Worm (Caenorhabditis elegans) whole organism, L4 larva: ENCODE data around the gene cyp-33C2.

ENCODE experiments used
- D1046.2 ChIP-seq: fragments of 200-800 bp; sonication (Bioruptor generic); IDR thresholded peaks from 2 replicates; pipeline ENCODE4 v1.3.6; 2022; ENCODE audit warnings: missing genetic modification characterization, missing compliant biosample characterization
- F44E2.7 ChIP-seq: fragments of 200-800 bp; sonication (Bioruptor generic); IDR thresholded peaks from 2 replicates; pipeline ENCODE4 v2.1.2; 2022; ENCODE audit warnings: missing genetic modification characterization, missing compliant biosample characterization
- T20F7.1 ChIP-seq: fragments of 200-800 bp; sonication (Bioruptor generic); optimal IDR thresholded peaks from 2 replicates; lab custom pipeline; 2018; ENCODE audit warnings: mild to moderate bottlenecking, missing genetic modification characterization, missing compliant biosample characterization
- Y105C5A.15 ChIP-seq: fragments of 200-800 bp; sonication (Bioruptor generic); IDR thresholded peaks from 2 replicates; pipeline ENCODE4 v1.3.6; 2022; ENCODE audit warnings: missing genetic modification characterization, missing compliant biosample characterization
- Y5F2A.4 ChIP-seq: fragments of 200-800 bp; sonication (Bioruptor generic); optimal IDR thresholded peaks from 2 replicates; lab custom pipeline; 2018; ENCODE audit warnings: mild to moderate bottlenecking, missing genetic modification characterization, missing compliant biosample characterization
- ama-1 ChIP-seq: fragments of 150-350 bp; optimal IDR thresholded peaks from 2 replicates; lab custom pipeline; 2014; ENCODE audit warnings: inconsistent platforms, mixed read lengths
- attf-4 ChIP-seq: sonication (generic microtip); optimal IDR thresholded peaks from 3 replicates; lab custom pipeline; 2017; ENCODE audit warnings: missing biosample characterization, missing genetic modification characterization
- ceh-28 ChIP-seq: fragments of 150-350 bp; optimal IDR thresholded peaks from 2 replicates; lab custom pipeline; 2014; ENCODE audit warnings: missing biosample characterization, missing genetic modification reagents, missing genetic modification characterization
- ceh-32 ChIP-seq: sonication (generic microtip); optimal IDR thresholded peaks from 2 replicates; lab custom pipeline; 2016; ENCODE audit warnings: mild to moderate bottlenecking, missing genetic modification characterization, missing compliant biosample characterization; ENCODE audit not compliant: poor library complexity
- ceh-44 ChIP-seq: fragments of 200-800 bp; sonication (Bioruptor generic); IDR thresholded peaks from 2 replicates; pipeline ENCODE4 v1.3.6; 2022; ENCODE audit warnings: missing genetic modification reagents, missing genetic modification characterization, missing compliant biosample characterization
- ceh-62 ChIP-seq: sonication (generic microtip); optimal IDR thresholded peaks from 2 replicates; lab custom pipeline; 2017; ENCODE audit warnings: missing biosample characterization, missing genetic modification characterization
- ceh-82 ChIP-seq: sonication (generic microtip); optimal IDR thresholded peaks from 2 replicates; lab custom pipeline; 2017; ENCODE audit warnings: missing biosample characterization, missing genetic modification characterization
- ces-1 ChIP-seq: fragments of 150-350 bp; sonication (generic microtip); optimal IDR thresholded peaks from 4 replicates; lab custom pipeline; 2014; ENCODE audit warnings: missing biosample characterization, missing genetic modification reagents, missing genetic modification characterization
- daf-16 ChIP-seq, 3 experiments: sonication (generic microtip); optimal IDR thresholded peaks; 2 replicates each; lab custom pipeline; 2016 to 2017; ENCODE audit warnings: missing genetic modification characterization in 3 of 3, missing genetic modification reagents in 3 of 3, mild to moderate bottlenecking in 2 of 3, missing compliant biosample characterization in 2 of 3, missing biosample characterization in 1 of 3, moderate library complexity in 1 of 3
- daf-19 ChIP-seq: fragments of 200-800 bp; sonication (Bioruptor generic); conservative IDR thresholded peaks from 2 replicates; pipeline ENCODE4 v1.3.6; 2022; ENCODE audit warnings: missing genetic modification characterization, missing compliant biosample characterization
- daf-8 ChIP-seq: fragments of 200-800 bp; sonication (Bioruptor generic); IDR thresholded peaks from 2 replicates; pipeline ENCODE4 v1.3.6; 2022; ENCODE audit warnings: missing genetic modification characterization, missing compliant biosample characterization
- dmd-6 ChIP-seq: fragments of 200-800 bp; sonication (Bioruptor generic); IDR thresholded peaks from 2 replicates; pipeline ENCODE4 v1.3.6; 2022; ENCODE audit warnings: missing genetic modification reagents, missing genetic modification characterization, missing compliant biosample characterization
- dmd-9 ChIP-seq: fragments of 200-800 bp; sonication (Bioruptor generic); IDR thresholded peaks from 2 replicates; pipeline ENCODE4 v1.3.6; 2022; ENCODE audit warnings: missing genetic modification reagents, missing genetic modification characterization, missing compliant biosample characterization
- duxl-1 ChIP-seq: sonication (generic microtip); optimal IDR thresholded peaks from 2 replicates; lab custom pipeline; 2016; ENCODE audit warnings: mild to moderate bottlenecking, missing genetic modification characterization, moderate library complexity, missing compliant biosample characterization; ENCODE audit not compliant: poor library complexity
- egl-43 ChIP-seq: fragments of 200-800 bp; sonication (Bioruptor generic); IDR thresholded peaks from 2 replicates; pipeline ENCODE4 v1.3.6; 2022; ENCODE audit warnings: missing genetic modification reagents, missing genetic modification characterization, missing compliant biosample characterization
- hlh-11 ChIP-seq: fragments of 200-800 bp; sonication (Bioruptor generic); optimal IDR thresholded peaks from 2 replicates; lab custom pipeline; 2018; ENCODE audit warnings: mild to moderate bottlenecking, missing genetic modification characterization, missing compliant biosample characterization
- hlh-30 ChIP-seq: sonication (generic microtip); optimal IDR thresholded peaks from 2 replicates; lab custom pipeline; 2017; ENCODE audit warnings: antibody characterized with exemption, mild to moderate bottlenecking, missing genetic modification characterization, missing compliant biosample characterization; ENCODE audit not compliant: insufficient read depth
- hmg-1.1 ChIP-seq: fragments of 200-800 bp; sonication (Bioruptor generic); IDR thresholded peaks from 2 replicates; pipeline ENCODE4 v1.3.6; 2022; ENCODE audit warnings: missing genetic modification reagents, missing genetic modification characterization, missing compliant biosample characterization
- jun-1 ChIP-seq: fragments of 150-350 bp; optimal IDR thresholded peaks from 2 replicates; lab custom pipeline; 2014; ENCODE audit warnings: missing biosample characterization, missing genetic modification reagents, missing genetic modification characterization
- lim-7 ChIP-seq: fragments of 200-800 bp; sonication (Bioruptor generic); IDR thresholded peaks from 2 replicates; pipeline ENCODE4 v1.3.6; 2022; ENCODE audit warnings: missing genetic modification characterization, missing compliant biosample characterization
- lin-1 ChIP-seq: fragments of 200-800 bp; sonication (Bioruptor generic); IDR thresholded peaks from 2 replicates; pipeline ENCODE4 v1.3.6; 2022; ENCODE audit warnings: missing genetic modification reagents, missing genetic modification characterization, missing compliant biosample characterization
- lin-13 ChIP-seq: fragments of 150-350 bp; optimal IDR thresholded peaks from 2 replicates; lab custom pipeline; 2014; ENCODE audit warnings: missing biosample characterization, missing genetic modification reagents, missing genetic modification characterization
- lin-39 ChIP-seq: fragments of 150-350 bp; optimal IDR thresholded peaks from 2 replicates; lab custom pipeline; 2014; ENCODE audit warnings: missing biosample characterization, missing genetic modification reagents, missing genetic modification characterization
- madf-5 ChIP-seq, 2 experiments: fragments of 200-800 bp; sonication (Bioruptor generic); IDR thresholded peaks; 2 replicates each; pipeline ENCODE4 v1.3.6; 2022; ENCODE audit warnings: missing compliant biosample characterization in 2 of 2, missing genetic modification characterization in 2 of 2
- mdl-1 ChIP-seq, 2 experiments: fragments of 150-350 bp in 1 of 2; sonication (generic microtip) in 1 of 2; optimal IDR thresholded peaks; 2 replicates each; lab custom pipeline; 2014 to 2017; ENCODE audit warnings: missing biosample characterization in 2 of 2, missing genetic modification characterization in 2 of 2
- mdt-29 ChIP-seq: fragments of 200-800 bp; sonication (Bioruptor generic); IDR thresholded peaks from 2 replicates; pipeline ENCODE4 v1.3.6; 2022; ENCODE audit warnings: missing genetic modification reagents, missing genetic modification characterization, missing compliant biosample characterization
- mep-1 ChIP-seq: fragments of 150-350 bp; sonication (generic microtip); optimal IDR thresholded peaks from 3 replicates; lab custom pipeline; 2014; ENCODE audit warnings: missing biosample characterization, missing genetic modification characterization
- mes-2 ChIP-seq: sonication (generic microtip); optimal IDR thresholded peaks from 2 replicates; lab custom pipeline; 2016; ENCODE audit warnings: missing genotype, mild to moderate bottlenecking, missing genetic modification characterization, missing compliant biosample characterization; ENCODE audit not compliant: poor library complexity, severe bottlenecking
- nhr-10 ChIP-seq: fragments of 150-350 bp; optimal IDR thresholded peaks from 2 replicates; lab custom pipeline; 2014; ENCODE audit warnings: missing biosample characterization, missing genetic modification characterization
- nhr-28 ChIP-seq: fragments of 150-350 bp; optimal IDR thresholded peaks from 2 replicates; lab custom pipeline; 2014; ENCODE audit warnings: missing biosample characterization, missing genetic modification characterization
- nhr-76 ChIP-seq: fragments of 150-350 bp; optimal IDR thresholded peaks from 2 replicates; lab custom pipeline; 2014; ENCODE audit warnings: missing biosample characterization, missing genetic modification characterization
- pqm-1 ChIP-seq: sonication (generic microtip); optimal IDR thresholded peaks from 2 replicates; lab custom pipeline; 2017; ENCODE audit warnings: missing biosample characterization, missing genetic modification characterization
- rbr-2 ChIP-seq: sonication (generic microtip); optimal IDR thresholded peaks from 2 replicates; lab custom pipeline; 2016; ENCODE audit warnings: missing genotype, missing genetic modification characterization, missing compliant biosample characterization
- set-16 ChIP-seq: fragments of 200-800 bp; sonication (Bioruptor generic); IDR thresholded peaks from 2 replicates; pipeline ENCODE4 v1.3.6; 2022; ENCODE audit warnings: missing genetic modification reagents, missing genetic modification characterization, missing compliant biosample characterization
- snpc-1.2 ChIP-seq: fragments of 200-800 bp; sonication (Bioruptor generic); IDR thresholded peaks from 2 replicates; pipeline ENCODE4 v1.3.6; 2022; ENCODE audit warnings: missing genetic modification reagents, missing genetic modification characterization, missing compliant biosample characterization
- snpc-4 ChIP-seq: fragments of 150-350 bp; optimal IDR thresholded peaks from 2 replicates; lab custom pipeline; 2014; ENCODE audit warnings: missing biosample characterization, missing genetic modification characterization
- spr-1 ChIP-seq: sonication (generic microtip); optimal IDR thresholded peaks from 2 replicates; lab custom pipeline; 2016; ENCODE audit warnings: mild to moderate bottlenecking, missing genetic modification characterization, missing compliant biosample characterization
- spr-3 ChIP-seq: fragments of 200-800 bp; sonication (Bioruptor generic); optimal IDR thresholded peaks from 2 replicates; lab custom pipeline; 2018; ENCODE audit warnings: mild to moderate bottlenecking, missing genetic modification characterization, missing compliant biosample characterization
- unc-130 ChIP-seq: sonication (generic microtip); optimal IDR thresholded peaks from 2 replicates; lab custom pipeline; 2016; ENCODE audit warnings: missing genetic modification reagents, missing genetic modification characterization, missing compliant biosample characterization
- vab-7 ChIP-seq: fragments of 200-800 bp; sonication (Bioruptor generic); IDR thresholded peaks from 2 replicates; pipeline ENCODE4 v1.3.6; 2022; ENCODE audit warnings: missing genetic modification reagents, missing genetic modification characterization, missing compliant biosample characterization
- zag-1 ChIP-seq: fragments of 150-350 bp; optimal IDR thresholded peaks from 2 replicates; lab custom pipeline; 2014; ENCODE audit warnings: missing biosample characterization, missing genetic modification characterization
- zip-11 ChIP-seq: fragments of 200-800 bp; sonication (Bioruptor generic); IDR thresholded peaks from 2 replicates; pipeline ENCODE4 v1.3.6; 2022; ENCODE audit warnings: missing genetic modification characterization, missing compliant biosample characterization
- zip-2 ChIP-seq: fragments of 150-350 bp; optimal IDR thresholded peaks from 2 replicates; lab custom pipeline; 2014; ENCODE audit warnings: missing biosample characterization, missing genetic modification characterization
- ztf-11 ChIP-seq: fragments of 150-350 bp; optimal IDR thresholded peaks from 2 replicates; lab custom pipeline; 2014; ENCODE audit warnings: missing biosample characterization, missing genetic modification characterization
- ztf-7 ChIP-seq: fragments of 150-350 bp; optimal IDR thresholded peaks from 2 replicates; lab custom pipeline; 2014; ENCODE audit warnings: missing biosample characterization, missing genetic modification characterization

cyp-33C2 gene

ce11 chrV:2183162-2183561 is at the start of gene cyp-33C2:
Gene cyp-33C2, plus strand, starts transcription at chrV:2183488.
- TF ChIP-seq nhr-28, result peak; percentile 93
- no peak for TF ChIP-seq T20F7.1 (GFP tag; lab: Kevin White, UChicago)
- TF ChIP-seq daf-16 (GFP tag; optimal IDR thresholded peaks at IDR 0.05; lab: Kevin White, UChicago), result no peak
- peak; percentile 25 for TF ChIP-seq daf-16 (tag; optimal IDR thresholded peaks at IDR 0.05; lab: Kevin White, UChicago)
- peak; percentile 61 for TF ChIP-seq dmd-6
- TF ChIP-seq ztf-11, result no peak

- TF ChIP-seq daf-8 (GFP tag; lab: Robert Waterston, UW), result no peak
- no peak for TF ChIP-seq lim-7
- TF ChIP-seq ztf-11, result no peak
- TF ChIP-seq dmd-9, result no peak
- no peak for TF ChIP-seq lin-1 (GFP tag; lab: Robert Waterston, UW)
- no peak for TF ChIP-seq nhr-76 (tag; lab: Kevin White, UChicago)
- no peak for TF ChIP-seq lin-39 (tag; lab: Kevin White, UChicago)
- no peak for TF ChIP-seq F44E2.7 (GFP tag; lab: Robert Waterston, UW)
- no peak for TF ChIP-seq jun-1 (tag; lab: Kevin White, UChicago)
- peak; percentile 68 for TF ChIP-seq hmg-1.1 (GFP tag; lab: Robert Waterston, UW)
- TF ChIP-seq ceh-82 (tag; lab: Kevin White, UChicago), result no peak
- no peak for TF ChIP-seq ama-1 (lab: Kevin White, UChicago)
- TF ChIP-seq mdt-29 (GFP tag; lab: Robert Waterston, UW), result no peak
- no peak for TF ChIP-seq pqm-1 (tag; lab: Kevin White, UChicago)
- no peak for TF ChIP-seq ceh-62 (tag; lab: Kevin White, UChicago)
- no peak for TF ChIP-seq vab-7 (GFP tag; lab: Robert Waterston, UW)
- no peak for TF ChIP-seq D1046.2 (GFP tag; lab: Robert Waterston, UW)
- peak; percentile 81 for TF ChIP-seq rbr-2
- no peak for TF ChIP-seq lin-13 (GFP tag; lab: Kevin White, UChicago)
- TF ChIP-seq snpc-1.2 (GFP tag; lab: Robert Waterston, UW), result no peak
- TF ChIP-seq mdl-1 (tag; optimal IDR thresholded peaks at IDR 0.05; lab: Kevin White, UChicago), result peak; percentile 71 to 93
- TF ChIP-seq zag-1 (tag; lab: Kevin White, UChicago), result no peak
- peak; percentile 83 for TF ChIP-seq hlh-11 (tag; lab: Kevin White, UChicago)
- peak; percentile 2 for TF ChIP-seq ces-1
- peak in 1 of 2 experiments; percentile 6 for TF ChIP-seq daf-16 (GFP tag; optimal IDR thresholded peaks at IDR 0.05; lab: Kevin White, UChicago)
- TF ChIP-seq daf-16 (tag; optimal IDR thresholded peaks at IDR 0.05; lab: Kevin White, UChicago), result peak; percentile 24
- TF ChIP-seq snpc-4 (tag; lab: Kevin White, UChicago), result no peak
- TF ChIP-seq daf-19 (GFP tag; lab: Robert Waterston, UW), result no peak
- TF ChIP-seq duxl-1, result no peak
- TF ChIP-seq Y105C5A.15 (GFP tag; lab: Robert Waterston, UW), result no peak
- TF ChIP-seq nhr-10, result no peak
- 0 out of 2 replicates have a peak, but pooled peaks have one; percentile 49 for TF ChIP-seq egl-43
- no peak for TF ChIP-seq Y5F2A.4
- peak; percentile 52 for TF ChIP-seq mes-2
- TF ChIP-seq mep-1, result peak; percentile 74
- no peak for TF ChIP-seq madf-5 (GFP tag; IDR thresholded peaks at IDR 0.05; lab: Robert Waterston, UW)
- TF ChIP-seq spr-1 (tag; lab: Kevin White, UChicago), result no peak
- no peak for TF ChIP-seq ceh-32 (tag; lab: Kevin White, UChicago)
- peak; percentile 64 for TF ChIP-seq set-16 (GFP tag; lab: Robert Waterston, UW)
- TF ChIP-seq ceh-44 (GFP tag; lab: Robert Waterston, UW), result no peak
- TF ChIP-seq unc-130 (GFP tag; lab: Kevin White, UChicago), result no peak
- no peak for TF ChIP-seq ceh-28
- no peak for TF ChIP-seq attf-4
- TF ChIP-seq ztf-7 (tag; lab: Kevin White, UChicago), result no peak
- no peak for TF ChIP-seq zip-11 (GFP tag; lab: Robert Waterston, UW)
- no peak for TF ChIP-seq zip-2 (tag; lab: Kevin White, UChicago)
- peak; percentile 96 for TF ChIP-seq hlh-30 (tag; lab: Kevin White, UChicago)
- no peak for TF ChIP-seq spr-3 (GFP tag; lab: Kevin White, UChicago)
These were observed 49.8 kb upstream of the cyp-33C2 start for ce11 chrV:2133512-2133911.
